Fruit fly (Drosophila melanogaster) whole organism, prepupa: ENCODE results near the gene galla-2.
A peak's percentile ranks its signal among the peaks of the same experiment; 100 is the strongest.

Source experiments
- Blimp-1 ChIP-seq: fragments of 200-800 bp; sonication (Bioruptor generic); optimal IDR thresholded peaks from 3 replicates; lab custom pipeline; 2017; ENCODE audit warnings: missing biosample characterization, missing genetic modification characterization, mild to moderate bottlenecking, moderate library complexity, missing genetic modification reagents
- CG10669 ChIP-seq: fragments of 200-800 bp; sonication (Bioruptor generic); optimal IDR thresholded peaks from 3 replicates; lab custom pipeline; 2018; ENCODE audit warnings: missing biosample characterization, mild to moderate bottlenecking, missing genetic modification characterization, moderate library complexity
- CG11902 ChIP-seq: fragments of 200-800 bp; sonication (Bioruptor generic); optimal IDR thresholded peaks from 3 replicates; lab custom pipeline; 2016; ENCODE audit warnings: missing biosample characterization, missing genetic modification characterization
- CG1621 ChIP-seq: fragments of 200-800 bp; sonication (Bioruptor generic); optimal IDR thresholded peaks from 3 replicates; lab custom pipeline; 2018; ENCODE audit warnings: missing biosample characterization, mild to moderate bottlenecking, missing genetic modification characterization
- CG3032 ChIP-seq: fragments of 200-800 bp; optimal IDR thresholded peaks from 2 replicates; lab custom pipeline; 2019; ENCODE audit warnings: missing biosample characterization, mild to moderate bottlenecking, missing genetic modification characterization, moderate library complexity
- CG31627 ChIP-seq: fragments of 200-800 bp; sonication (Bioruptor generic); optimal IDR thresholded peaks from 3 replicates; lab custom pipeline; 2016; ENCODE audit warnings: missing biosample characterization, missing genetic modification characterization
- CG32006 ChIP-seq: fragments of 200-800 bp; sonication (Bioruptor generic); optimal IDR thresholded peaks from 3 replicates; lab custom pipeline; 2017; ENCODE audit warnings: missing biosample characterization, mild to moderate bottlenecking, missing genetic modification characterization
- CG34406 ChIP-seq: fragments of 200-800 bp; sonication (Bioruptor generic); optimal IDR thresholded peaks from 3 replicates; lab custom pipeline; 2016; ENCODE audit warnings: missing biosample characterization, missing genetic modification characterization
- CG4318 ChIP-seq: fragments of 200-800 bp; sonication (Bioruptor generic); optimal IDR thresholded peaks from 3 replicates; lab custom pipeline; 2017; ENCODE audit warnings: missing biosample characterization, mild to moderate bottlenecking, missing genetic modification characterization
- CG6163 ChIP-seq: fragments of 200-800 bp; sonication (Bioruptor generic); IDR thresholded peaks from 3 replicates; pipeline ENCODE4 v1.3.6; 2022; ENCODE audit warnings: missing biosample characterization, missing genetic modification characterization
- CG6792 ChIP-seq: fragments of 200-800 bp; sonication (Bioruptor generic); optimal IDR thresholded peaks from 3 replicates; lab custom pipeline; 2016; ENCODE audit warnings: missing biosample characterization, missing genetic modification characterization
- CG6808 ChIP-seq: fragments of 200-800 bp; sonication (Bioruptor generic); optimal IDR thresholded peaks from 3 replicates; lab custom pipeline; 2017; ENCODE audit warnings: missing biosample characterization, missing genetic modification characterization, mild to moderate bottlenecking, moderate library complexity, missing genetic modification reagents
- CG6854 ChIP-seq: fragments of 200-800 bp; sonication (Bioruptor generic); optimal IDR thresholded peaks from 2 replicates; lab custom pipeline; 2017; ENCODE audit warnings: missing biosample characterization, mild to moderate bottlenecking, missing genetic modification characterization
- CG7368 ChIP-seq: fragments of 200-800 bp; sonication (Bioruptor generic); optimal IDR thresholded peaks from 3 replicates; lab custom pipeline; 2016; ENCODE audit warnings: missing biosample characterization, missing genetic modification characterization
- CG8632 ChIP-seq: fragments of 200-800 bp; sonication (Bioruptor generic); optimal IDR thresholded peaks from 3 replicates; lab custom pipeline; 2016; ENCODE audit warnings: missing biosample characterization, missing genetic modification characterization
- Eip78C ChIP-seq: fragments of 200-800 bp; sonication (Bioruptor generic); peaks from one replicate; lab custom pipeline; 2016; ENCODE audit warnings: missing biosample characterization, missing genetic modification characterization
- Eip93F ChIP-seq: fragments of 200-800 bp; sonication (Bioruptor generic); optimal IDR thresholded peaks from 2 replicates; lab custom pipeline; 2016; ENCODE audit warnings: missing biosample characterization, mild to moderate bottlenecking, missing genetic modification characterization
- Ets21C ChIP-seq: fragments of 200-800 bp; sonication (Bioruptor generic); optimal IDR thresholded peaks from 3 replicates; lab custom pipeline; 2016; ENCODE audit warnings: missing biosample characterization, missing genetic modification characterization
- Ets96B ChIP-seq: fragments of 200-800 bp; optimal IDR thresholded peaks from 2 replicates; lab custom pipeline; 2019; ENCODE audit warnings: missing biosample characterization, mild to moderate bottlenecking, missing genetic modification characterization, moderate library complexity
- Hr38 ChIP-seq: sonication (Bioruptor generic); optimal IDR thresholded peaks from 2 replicates; lab custom pipeline; 2016; ENCODE audit warnings: missing biosample characterization, missing genetic modification characterization
- Hr4 ChIP-seq: fragments of 200-800 bp; sonication (Bioruptor generic); optimal IDR thresholded peaks from 3 replicates; lab custom pipeline; 2016; ENCODE audit warnings: missing biosample characterization, missing genetic modification characterization
- Lpt ChIP-seq: fragments of 200-800 bp; sonication (Bioruptor generic); optimal IDR thresholded peaks from 3 replicates; lab custom pipeline; 2016; ENCODE audit warnings: missing biosample characterization, missing genetic modification characterization
- OdsH ChIP-seq: fragments of 200-800 bp; sonication (Bioruptor generic); optimal IDR thresholded peaks from 3 replicates; lab custom pipeline; 2016; ENCODE audit warnings: missing biosample characterization, missing genetic modification characterization
- Sox102F ChIP-seq: fragments of 200-800 bp; sonication (Bioruptor generic); optimal IDR thresholded peaks from 2 replicates; lab custom pipeline; 2016; ENCODE audit warnings: missing biosample characterization, mild to moderate bottlenecking, missing genetic modification characterization
- achi ChIP-seq: fragments of 200-800 bp; sonication (Bioruptor generic); optimal IDR thresholded peaks from 3 replicates; lab custom pipeline; 2016; ENCODE audit warnings: missing biosample characterization, missing genetic modification characterization
- acj6 ChIP-seq: fragments of 200-800 bp; sonication (Bioruptor generic); optimal IDR thresholded peaks from 3 replicates; lab custom pipeline; 2016; ENCODE audit warnings: missing biosample characterization, missing genetic modification characterization
- cyc ChIP-seq: fragments of 200-800 bp; sonication (Bioruptor generic); optimal IDR thresholded peaks from 3 replicates; lab custom pipeline; 2016; ENCODE audit warnings: missing biosample characterization, missing genetic modification characterization
- dsx ChIP-seq: fragments of 200-800 bp; optimal IDR thresholded peaks from 3 replicates; lab custom pipeline; 2019; ENCODE audit warnings: missing biosample characterization, mild to moderate bottlenecking, missing genetic modification characterization, moderate library complexity; ENCODE audit not compliant: poor library complexity, severe bottlenecking
- eg ChIP-seq: fragments of 200-800 bp; sonication (Bioruptor generic); IDR thresholded peaks from 3 replicates; pipeline ENCODE4 v1.3.6; 2022; ENCODE audit warnings: missing biosample characterization, missing genetic modification characterization
- fd85E ChIP-seq: fragments of 200-800 bp; sonication (Bioruptor generic); optimal IDR thresholded peaks from 3 replicates; lab custom pipeline; 2016; ENCODE audit warnings: missing biosample characterization, missing genetic modification characterization
- fkh ChIP-seq: fragments of 200-800 bp; sonication (Bioruptor generic); optimal IDR thresholded peaks from 3 replicates; lab custom pipeline; 2017; ENCODE audit warnings: missing biosample characterization, mild to moderate bottlenecking, missing genetic modification characterization, moderate library complexity
- net ChIP-seq: fragments of 200-800 bp; sonication (Bioruptor generic); optimal IDR thresholded peaks from 3 replicates; lab custom pipeline; 2016; ENCODE audit warnings: missing biosample characterization, missing genetic modification characterization
- pdm3 ChIP-seq: fragments of 200-800 bp; sonication (Bioruptor generic); optimal IDR thresholded peaks from 3 replicates; lab custom pipeline; 2016; ENCODE audit warnings: missing biosample characterization, missing genetic modification characterization
- salr ChIP-seq, 2 experiments: fragments of 200-800 bp; sonication (Bioruptor generic); optimal IDR thresholded peaks; 3 replicates each; lab custom pipeline; 2016 to 2018; ENCODE audit warnings: missing biosample characterization in 2 of 2, missing genetic modification characterization in 2 of 2, mild to moderate bottlenecking in 1 of 2
- svp ChIP-seq: fragments of 200-800 bp; sonication (Bioruptor generic); peaks from one replicate; lab custom pipeline; 2016; ENCODE audit warnings: missing biosample characterization, missing genetic modification characterization

The galla-2 gene

DNA sequence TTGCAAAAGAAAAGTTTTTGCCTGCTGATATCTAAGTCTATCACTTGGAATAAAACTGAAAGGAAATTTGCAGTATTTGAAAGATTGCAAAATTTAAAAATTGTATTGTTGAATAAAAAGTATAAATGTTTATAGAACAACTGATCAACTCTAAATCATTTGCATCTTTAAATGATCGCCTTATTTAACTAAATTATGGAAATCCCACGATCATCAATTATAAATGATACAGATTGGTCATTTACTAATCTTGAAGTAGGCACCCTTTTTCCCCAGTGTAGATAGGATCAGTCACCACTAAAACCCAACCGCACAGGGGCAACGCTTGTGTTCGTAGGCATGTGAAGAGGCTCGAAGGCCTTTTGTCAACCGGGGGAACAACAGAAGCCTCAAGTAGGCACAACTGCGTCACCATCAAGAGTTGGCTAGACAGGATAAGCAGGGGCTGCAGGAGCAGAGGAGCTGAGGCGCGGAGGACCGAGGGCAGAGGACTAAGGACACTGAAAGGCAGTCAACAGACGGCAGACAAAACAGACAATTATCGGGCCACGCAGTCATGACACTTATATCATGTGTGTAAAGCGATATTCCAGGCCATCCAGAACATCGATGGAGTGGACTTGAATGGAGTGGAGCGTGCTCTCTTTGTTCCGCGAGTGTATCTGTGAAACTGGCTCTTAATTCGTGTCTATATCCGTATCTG is 34.7 kb upstream of the galla-2 start (continued):
- TF ChIP-seq achi (GFP tag; lab: Kevin White, UChicago) (peak; percentile 30), CG6808 (peak; percentile 77), CG11902 (GFP tag; lab: Kevin White, UChicago) (no peak), CG34406 (GFP tag; lab: Kevin White, UChicago) (peak; percentile 37), cyc (GFP tag; lab: Kevin White, UChicago) (no peak), fkh (GFP tag; lab: Kevin White, UChicago) (no peak), acj6 (GFP tag; lab: Kevin White, UChicago) (peak; percentile 20), Blimp-1 (no peak), OdsH (GFP tag; lab: Kevin White, UChicago) (peak; percentile 41), CG31627 (GFP tag; lab: Kevin White, UChicago) (peak; percentile 12), CG6854 (GFP tag; lab: Kevin White, UChicago) (no peak), CG3032 (tag; lab: Kevin White, UChicago) (peak; percentile 61), CG6163 (GFP tag; lab: Robert Waterston, UW) (0 out of 3 replicates have a peak, but pooled peaks have one; percentile 38), Ets21C (no peak), CG6792 (GFP tag; lab: Kevin White, UChicago) (no peak), eg (no peak), CG1621 (tag; lab: Kevin White, UChicago) (peak; percentile 29), CG32006 (GFP tag; lab: Kevin White, UChicago) (peak; percentile 23), salr (GFP tag; optimal IDR thresholded peaks at IDR 0.05; lab: Kevin White, UChicago) (peak in 1 of 2 experiments; percentile 6), Lpt (GFP tag; lab: Kevin White, UChicago) (no peak), net (no peak), Eip78C (peak; percentile 81), pdm3 (GFP tag; lab: Kevin White, UChicago) (peak; percentile 31), fd85E (GFP tag; lab: Kevin White, UChicago) (no peak)

DNA sequence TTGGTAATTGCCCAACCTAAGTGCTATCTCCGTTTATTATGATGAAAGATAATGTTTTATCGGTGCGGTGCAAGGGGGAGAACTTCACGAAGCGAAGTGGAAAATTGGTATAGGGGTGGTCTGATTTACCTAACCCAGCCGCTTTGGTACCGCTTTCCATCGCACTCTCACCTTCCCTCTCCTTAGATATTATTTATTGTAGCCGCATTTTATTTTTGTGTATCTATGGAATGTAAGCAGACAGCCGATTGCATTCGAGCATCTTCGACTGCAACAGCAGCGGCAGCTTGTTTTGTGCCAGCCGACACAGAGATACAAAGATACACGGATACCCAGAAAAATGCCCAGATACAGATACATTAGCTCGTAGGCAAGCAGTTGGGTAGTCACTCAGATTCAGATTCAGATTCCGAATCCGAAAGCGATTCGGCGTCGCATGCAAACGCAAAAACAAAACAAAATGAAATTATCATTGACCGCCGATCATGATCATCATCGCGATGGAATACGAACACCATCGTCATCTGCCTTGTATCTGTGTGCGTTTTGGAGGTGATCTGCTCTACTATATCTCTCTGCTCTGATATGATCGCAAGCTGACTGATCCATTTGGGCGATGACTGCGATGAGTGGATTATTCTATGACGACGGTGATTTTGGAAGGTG is 33.8 kb upstream of the galla-2 start:
- TF ChIP-seq CG10669 (GFP tag; lab: Kevin White, UChicago) (no peak), CG6163 (GFP tag; lab: Robert Waterston, UW) (0 out of 3 replicates have a peak, but pooled peaks have one; percentile 16), net (no peak), CG3032 (tag; lab: Kevin White, UChicago) (no peak), Eip78C (peak; percentile 15), dsx (GFP tag; lab: Kevin White, UChicago) (peak; percentile 5), svp (GFP tag; lab: Kevin White, UChicago) (peak; percentile 46)

DNA sequence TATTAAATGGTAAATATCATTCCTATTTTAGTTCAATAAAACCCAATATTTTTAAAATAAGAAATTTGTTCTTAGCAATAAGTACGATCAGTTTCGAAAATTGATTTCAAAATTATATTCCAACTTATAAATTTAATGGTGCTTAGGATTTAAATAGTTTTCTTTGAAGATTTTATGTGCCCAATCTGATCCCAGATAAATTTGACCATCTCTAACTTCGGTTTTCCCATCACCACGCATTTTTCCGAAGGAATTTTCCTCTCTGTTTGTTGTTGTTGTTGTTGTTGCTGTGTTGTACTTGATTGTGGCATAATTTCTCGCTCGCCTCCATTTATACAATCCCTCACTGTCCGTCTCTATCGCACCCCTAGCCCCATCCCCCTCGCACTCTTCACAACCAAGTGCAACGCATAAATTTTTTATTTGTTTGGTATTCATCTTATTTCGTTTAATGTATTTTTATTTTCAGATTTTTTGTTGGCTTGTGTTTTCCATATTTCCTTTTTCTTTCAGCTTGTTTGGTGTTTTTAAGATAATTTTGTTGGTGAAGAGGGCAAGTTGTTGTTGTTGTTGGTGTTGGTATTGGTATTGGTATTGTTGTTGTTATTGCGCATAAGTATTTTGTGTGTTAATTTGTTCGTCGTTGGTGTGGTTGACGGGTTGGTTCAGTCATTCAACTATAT is 32.9 kb upstream of the galla-2 start:
- TF ChIP-seq fkh (GFP tag; lab: Kevin White, UChicago) (peak; percentile 56), Hr38 (GFP tag; lab: Kevin White, UChicago) (no peak), Blimp-1 (peak; percentile 9), salr (GFP tag; optimal IDR thresholded peaks at IDR 0.05; lab: Kevin White, UChicago) (peak in 1 of 2 experiments; percentile 4), CG7368 (GFP tag; lab: Kevin White, UChicago) (no peak), Eip93F (GFP tag; lab: Kevin White, UChicago) (no peak), CG6163 (GFP tag; lab: Robert Waterston, UW) (0 out of 3 replicates have a peak, but pooled peaks have one; percentile 24), CG8632 (GFP tag; lab: Kevin White, UChicago) (no peak), Ets96B (tag; lab: Kevin White, UChicago) (no peak), Eip78C (peak; percentile 58), svp (GFP tag; lab: Kevin White, UChicago) (peak; percentile 42), pdm3 (GFP tag; lab: Kevin White, UChicago) (peak; percentile 14), Hr4 (GFP tag; lab: Kevin White, UChicago) (peak; percentile 7), CG6854 (GFP tag; lab: Kevin White, UChicago) (no peak), Ets21C (no peak), CG6808 (no peak), Sox102F (GFP tag; lab: Kevin White, UChicago) (no peak), CG4318 (GFP tag; lab: Kevin White, UChicago) (no peak), CG32006 (GFP tag; lab: Kevin White, UChicago) (peak; percentile 6), eg (0 out of 3 replicates have a peak, but pooled peaks have one; percentile 36), dsx (GFP tag; lab: Kevin White, UChicago) (peak; percentile 0)
